In the genomic region with DNA sequence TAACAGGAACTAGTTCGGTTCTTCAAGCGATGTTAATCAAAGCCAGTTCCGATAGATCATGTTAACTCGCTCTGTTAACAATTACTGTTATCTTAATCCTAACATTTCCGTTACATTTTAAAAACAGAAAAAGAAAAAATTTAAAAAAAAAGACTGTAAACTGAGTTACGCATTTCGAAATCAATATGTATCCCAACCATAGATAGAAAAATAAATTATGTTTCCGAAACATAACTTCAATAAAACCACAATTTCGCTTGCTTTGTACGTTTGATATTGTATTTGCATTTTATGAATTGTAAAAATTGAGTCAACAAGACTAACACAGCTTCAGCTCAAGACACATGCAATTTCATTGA, we compare ENCODE assay signal across 4 fruit fly cellular contexts.
TF ChIP-seq lines count a peak whose summit lies in the region.

No protein-coding gene starts in this region.

- no peak for TF ChIP-seq CTCF in whole organism, embryonic (GFP tag; optimal IDR thresholded peaks at IDR 0.05; lab: Kevin White, UChicago)

TF ChIP-seq in whole organism, adult, 20 proteins besides CTCF, POLR2A, EP300 and RAD21:
- TF ChIP-seq Crg-1 (GFP tag; optimal IDR thresholded peaks at IDR 0.05; lab: Kevin White, UChicago): no peak
- TF ChIP-seq kay (GFP tag; lab: Kevin White, UChicago; ENCODE audit: borderline replicate concordance): peak; percentile 15

TF ChIP-seq in whole organism, embryonic, 481 proteins besides CTCF, POLR2A, EP300 and RAD21:
- TF ChIP-seq CG9797 (GFP tag; optimal IDR thresholded peaks at IDR 0.05; lab: Kevin White, UChicago): peak; percentile 26
- no peak for TF ChIP-seq Dad (GFP tag; optimal IDR thresholded peaks at IDR 0.05; lab: Kevin White, UChicago)
- TF ChIP-seq Lhr (GFP tag; optimal IDR thresholded peaks at IDR 0.05; lab: Kevin White, UChicago): peak; percentile 40
- peak; percentile 76 for TF ChIP-seq Myb (GFP tag; optimal IDR thresholded peaks at IDR 0.05; lab: Kevin White, UChicago)
- TF ChIP-seq Dp (GFP tag; optimal IDR thresholded peaks at IDR 0.05; lab: Kevin White, UChicago): peak; percentile 12
- TF ChIP-seq usp (GFP tag; optimal IDR thresholded peaks at IDR 0.05; lab: Kevin White, UChicago): no peak
- peak; percentile 3 for TF ChIP-seq CG17186 (GFP tag; optimal IDR thresholded peaks at IDR 0.05; lab: Kevin White, UChicago)
- no peak for TF ChIP-seq bbx (GFP tag; IDR thresholded peaks at IDR 0.05; lab: Robert Waterston, UW; ENCODE audit: partially characterized antibody)
- TF ChIP-seq eve (GFP tag; optimal IDR thresholded peaks at IDR 0.05; lab: Kevin White, UChicago): peak in 1 of 2 experiments; percentile 73
- TF ChIP-seq CG17359 (tag; optimal IDR thresholded peaks at IDR 0.05; lab: Kevin White, UChicago): peak; percentile 86

TF ChIP-seq in whole organism, prepupa, 60 proteins besides CTCF, POLR2A, EP300 and RAD21:
- TF ChIP-seq CG10631 (GFP tag; optimal IDR thresholded peaks at IDR 0.05; lab: Kevin White, UChicago): no peak
- TF ChIP-seq lz (GFP tag; optimal IDR thresholded peaks at IDR 0.05; lab: Kevin White, UChicago): no peak
- TF ChIP-seq Sox14 (GFP tag; optimal IDR thresholded peaks at IDR 0.05; lab: Kevin White, UChicago): no peak
- TF ChIP-seq fd59A (GFP tag; optimal IDR thresholded peaks at IDR 0.05; lab: Kevin White, UChicago): no peak
- no peak for TF ChIP-seq CG9139 (GFP tag; optimal IDR thresholded peaks at IDR 0.05; lab: Kevin White, UChicago)
- TF ChIP-seq fd85E (GFP tag; optimal IDR thresholded peaks at IDR 0.05; lab: Kevin White, UChicago): peak; percentile 41
- no peak for TF ChIP-seq ss (GFP tag; optimal IDR thresholded peaks at IDR 0.05; lab: Kevin White, UChicago)
- no peak for TF ChIP-seq eg (GFP tag; IDR thresholded peaks at IDR 0.05; lab: Robert Waterston, UW)
- TF ChIP-seq Sox102F (GFP tag; optimal IDR thresholded peaks at IDR 0.05; lab: Kevin White, UChicago): no peak
TF ChIP-seq in whole organism, prepupa: peak in this region for 1.

TF ChIP-seq in whole organism, wandering third instar larva, 38 proteins besides CTCF, POLR2A, EP300 and RAD21:
- no peak for TF ChIP-seq OdsH (GFP tag; optimal IDR thresholded peaks at IDR 0.05; lab: Kevin White, UChicago)
- no peak for TF ChIP-seq N (GFP tag; optimal IDR thresholded peaks at IDR 0.05; lab: Kevin White, UChicago)
- no peak for TF ChIP-seq Hr83 (GFP tag; optimal IDR thresholded peaks at IDR 0.05; lab: Kevin White, UChicago; ENCODE audit: poor library complexity, severe bottlenecking)
- peak; percentile 27 for TF ChIP-seq tai (GFP tag; optimal IDR thresholded peaks at IDR 0.05; lab: Kevin White, UChicago)
- TF ChIP-seq Vsx2 (GFP tag; optimal IDR thresholded peaks at IDR 0.05; lab: Kevin White, UChicago; ENCODE audit: partially characterized antibody): no peak
TF ChIP-seq in whole organism, wandering third instar larva: peak in this region for 1.
